Worm (Caenorhabditis elegans) whole organism, L3 larva: ENCODE measurements around the gene rap-2.
"Not testable (repeated sequence)": the region's sequence is repeated elsewhere in the genome, so short reads cannot be mapped to it uniquely, and the experiment has no call there.

Source experiments
- ZK546.5 ChIP-seq: sonication (generic microtip); optimal IDR thresholded peaks from 2 replicates; lab custom pipeline; 2017; ENCODE audit warnings: missing biosample characterization, missing genetic modification characterization
- ceh-28 ChIP-seq: fragments of 150-350 bp; optimal IDR thresholded peaks from 2 replicates; lab custom pipeline; 2014; ENCODE audit warnings: missing biosample characterization, missing genetic modification reagents, missing genetic modification characterization
- ceh-82 ChIP-seq: fragments of 150-350 bp; optimal IDR thresholded peaks from 2 replicates; lab custom pipeline; 2014; ENCODE audit warnings: missing biosample characterization, missing genetic modification characterization
- fos-1 ChIP-seq: fragments of 150-350 bp; optimal IDR thresholded peaks from 2 replicates; lab custom pipeline; 2014; ENCODE audit warnings: missing biosample characterization, missing genetic modification characterization
- nhr-23 ChIP-seq: fragments of 150-350 bp; optimal IDR thresholded peaks from 2 replicates; lab custom pipeline; 2014; ENCODE audit warnings: missing biosample characterization, missing genetic modification reagents, missing genetic modification characterization
- nhr-25 ChIP-seq: sonication (generic microtip); optimal IDR thresholded peaks from 2 replicates; lab custom pipeline; 2017; ENCODE audit warnings: missing biosample characterization, missing genetic modification characterization
- nhr-28 ChIP-seq: fragments of 150-350 bp; optimal IDR thresholded peaks from 2 replicates; lab custom pipeline; 2014; ENCODE audit warnings: missing biosample characterization, missing genetic modification characterization
- nhr-77 ChIP-seq: fragments of 150-350 bp; optimal IDR thresholded peaks from 2 replicates; lab custom pipeline; 2014; ENCODE audit warnings: missing biosample characterization, missing genetic modification characterization
- zag-1 ChIP-seq: fragments of 150-350 bp; optimal IDR thresholded peaks from 2 replicates; lab custom pipeline; 2014; ENCODE audit warnings: missing biosample characterization, missing genetic modification characterization

- TF ChIP-seq ZK546.5 (tag; lab: Kevin White, UChicago); fos-1 (tag; lab: Kevin White, UChicago); zag-1 (tag; lab: Kevin White, UChicago); ceh-82; ceh-28 (tag; lab: Kevin White, UChicago); nhr-77 (tag; lab: Kevin White, UChicago); nhr-25; nhr-28 (tag; lab: Kevin White, UChicago); nhr-23 (tag; lab: Kevin White, UChicago): not testable (repeated sequence)
Measured at ce11 chrV:15105893-15106598, 42.2 kb upstream of the rap-2 start, which contains the start of gene C01G10.14.
